Worm (Caenorhabditis elegans): Measurements from ENCODE around the gene T09A5.14.

DNA sequence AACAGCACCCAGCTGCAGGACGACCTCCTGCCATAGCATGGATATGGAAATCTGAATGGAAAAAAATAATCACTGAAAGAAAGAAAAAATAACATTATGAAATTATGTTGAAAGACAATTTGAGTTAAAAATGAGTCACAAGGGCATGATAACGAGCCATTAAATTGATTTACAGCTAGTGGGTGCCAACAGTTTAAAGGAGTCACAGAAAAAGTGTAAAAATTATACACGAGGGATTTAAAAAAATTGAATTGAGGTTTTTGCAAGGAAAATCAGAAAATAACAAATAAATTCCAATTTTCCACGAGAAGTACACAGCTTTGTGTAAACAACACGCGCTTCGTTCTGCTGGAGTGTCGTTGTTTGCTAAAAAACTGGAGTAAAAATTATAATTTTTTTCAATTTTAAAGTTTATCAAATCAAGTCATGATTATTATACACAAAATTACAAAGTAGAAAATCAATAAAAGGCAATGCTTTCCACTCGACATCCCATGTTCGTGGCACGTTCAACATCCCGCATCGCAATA is 41.8 kb downstream of the T09A5.14 start, which contains the start of gene T01H3.3:
- TF ChIP-seq pha-4 (tag; optimal IDR thresholded peaks at IDR 0.05) (no peak), Y95B8A.8 (GFP tag; IDR thresholded peaks at IDR 0.05) (no peak), B0019.2 (GFP tag; conservative IDR thresholded peaks at IDR 0.05) (no peak)

All from whole organism, young adult.